Fruit fly (Drosophila melanogaster) whole organism, embryonic: ENCODE results near the gene Myo10A.
"Not testable (repeated sequence)": the region's sequence is repeated elsewhere in the genome, so short reads cannot be mapped to it uniquely, and the experiment has no call there.

Source experiments
- Aef1 ChIP-seq: fragments of 200-800 bp; sonication (Bioruptor generic); IDR thresholded peaks from 3 replicates; pipeline ENCODE4 v1.3.6; 2022; ENCODE audit warnings: missing biosample characterization, missing genetic modification characterization
- CG10321 ChIP-seq: fragments of 200-800 bp; sonication (Bioruptor generic); IDR thresholded peaks from 2 replicates; pipeline ENCODE4 v1.3.6; 2022; ENCODE audit warnings: missing biosample characterization, missing genetic modification characterization
- CG32767 ChIP-seq: fragments of 200-800 bp; sonication (Bioruptor generic); IDR thresholded peaks from 2 replicates; pipeline ENCODE4 v1.3.6; 2022; ENCODE audit warnings: missing biosample characterization, missing genetic modification characterization
- CG6254 ChIP-seq: fragments of 200-800 bp; sonication (Bioruptor generic); optimal IDR thresholded peaks from 3 replicates; lab custom pipeline; 2017; ENCODE audit warnings: mild to moderate bottlenecking, missing biosample characterization, missing genetic modification reagents, missing genetic modification characterization
- CG6813 ChIP-seq: fragments of 200-800 bp; sonication (Bioruptor generic); optimal IDR thresholded peaks from 2 replicates; lab custom pipeline; 2017; ENCODE audit warnings: missing biosample characterization, missing genetic modification characterization, mild to moderate bottlenecking, moderate library complexity, missing genetic modification reagents
- Hsf ChIP-seq: fragments of 200-800 bp; sonication (Bioruptor generic); optimal IDR thresholded peaks from 3 replicates; lab custom pipeline; 2016; ENCODE audit warnings: missing biosample characterization, missing genetic modification characterization
- Lpt ChIP-seq: fragments of >200 bp; optimal IDR thresholded peaks from 2 replicates; lab custom pipeline; 2018; ENCODE audit warnings: missing biosample characterization, missing genetic modification characterization
- ase ChIP-seq: fragments of 200-800 bp; sonication (Bioruptor generic); IDR thresholded peaks from 3 replicates; pipeline ENCODE4 v1.3.6; 2022; ENCODE audit warnings: missing biosample characterization, missing genetic modification characterization
- knrl ChIP-seq: fragments of 200-800 bp; sonication (Bioruptor generic); IDR thresholded peaks from 3 replicates; pipeline ENCODE4 v1.3.6; 2022; ENCODE audit warnings: missing biosample characterization, missing genetic modification characterization; ENCODE audit not compliant: partially characterized antibody
- prd ChIP-seq, 3 experiments: fragments of >200 bp in 2 of 3; fragments of 200-800 bp in 1 of 3; sonication (Bioruptor generic) in 1 of 3; optimal IDR thresholded peaks in 2 of 3; IDR thresholded peaks in 1 of 3; 2 replicates in 2 of 3; 3 replicates in 1 of 3; pipeline versions ENCODE4 v1.3.6 to Lab custom; 2017 to 2022; ENCODE audit warnings: missing biosample characterization in 1 of 3, missing genetic modification characterization in 1 of 3
- tup ChIP-seq: fragments of 200-800 bp; sonication (Bioruptor generic); optimal IDR thresholded peaks from 2 replicates; lab custom pipeline; 2016; ENCODE audit warnings: missing biosample characterization, mild to moderate bottlenecking, missing genetic modification characterization, moderate library complexity

dm6 chrX:10950930-10951329 is 20.3 kb downstream of the Myo10A start, which contains the start of gene Rab9Fa:
- not testable (repeated sequence) for TF ChIP-seq ase (GFP tag; lab: Robert Waterston, UW); CG6254; CG6813 (GFP tag; lab: Kevin White, UChicago); knrl (GFP tag; lab: Robert Waterston, UW); CG32767 (GFP tag; lab: Robert Waterston, UW); prd (optimal IDR thresholded peaks at IDR 0.05; lab: Kevin White, UChicago); prd (GFP tag; IDR thresholded peaks at IDR 0.05; lab: Robert Waterston, UW); CG10321 (GFP tag; lab: Robert Waterston, UW); Aef1; Hsf; Lpt; tup
